Fruit fly (Drosophila melanogaster) Kc167 (cell line): Measurements from ENCODE around the gene ScsbetaG.

Experiments
- Myc ChIP-seq: fragments of >200 bp; optimal IDR thresholded peaks from 2 replicates; lab custom pipeline; 2017; ENCODE audit warnings: missing external identifiers
- Sin3A ChIP-seq: fragments of >200 bp; optimal IDR thresholded peaks from 2 replicates; lab custom pipeline; 2018; ENCODE audit warnings: missing external identifiers
- h ChIP-seq: fragments of >200 bp; optimal IDR thresholded peaks from 3 replicates; lab custom pipeline; 2018; ENCODE audit warnings: missing external identifiers
- insv ChIP-seq: fragments of >200 bp; optimal IDR thresholded peaks from 3 replicates; lab custom pipeline; 2018; ENCODE audit warnings: missing external identifiers
- psq ChIP-seq: fragments of >200 bp; optimal IDR thresholded peaks from 2 replicates; lab custom pipeline; 2017; ENCODE audit warnings: missing external identifiers
- ttk ChIP-seq: sonication (Bioruptor generic); optimal IDR thresholded peaks from 2 replicates; lab custom pipeline; 2017; ENCODE audit warnings: missing external identifiers

The ScsbetaG gene

dm6 chr3L:5529241-5529640 lies 34.2 kb downstream of the ScsbetaG start, which contains the start of gene Lkr:
Gene Lkr, minus strand, starts transcription at chr3L:5529341.
- TF ChIP-seq Sin3A (lab: Kevin White, UChicago) (no peak), ttk (lab: Kevin White, UChicago) (no peak), Myc (no peak), insv (lab: Kevin White, UChicago) (no peak), psq (lab: Kevin White, UChicago) (no peak), h (no peak)

dm6 chr3L:5522904-5523428 lies 40.5 kb downstream of the ScsbetaG start:
- no peak for TF ChIP-seq h
- TF ChIP-seq ttk (lab: Kevin White, UChicago): no peak
- no peak for TF ChIP-seq Sin3A (lab: Kevin White, UChicago)
- no peak for TF ChIP-seq Myc
- no peak for TF ChIP-seq psq (lab: Kevin White, UChicago)

DNA sequence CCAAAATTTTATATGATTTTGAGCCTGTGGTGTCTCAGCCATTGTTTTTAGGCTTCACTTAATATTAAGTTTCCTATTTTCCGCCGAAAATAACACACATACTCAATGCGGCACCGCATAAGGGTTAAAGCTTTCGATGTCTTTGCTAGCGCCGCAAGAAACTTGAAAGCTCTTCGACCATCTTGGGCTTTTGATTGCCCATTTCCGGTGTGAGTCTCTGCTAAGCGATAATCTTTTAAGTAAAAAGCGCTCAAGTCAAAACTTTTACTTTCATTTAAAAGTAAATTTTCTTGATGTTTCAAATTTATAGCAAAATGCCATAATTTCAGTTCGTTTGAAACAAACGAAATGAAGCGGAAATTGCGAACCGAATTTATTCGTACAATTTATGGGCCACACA lies 51.5 kb downstream of the ScsbetaG start:
- TF ChIP-seq insv (lab: Kevin White, UChicago) (no peak), Myc (no peak)
